Worm (Caenorhabditis elegans): ENCODE results near the gene C27F2.7.

ce11 chrIII:5030629-5031028, 46.3 kb upstream of the C27F2.7 start, which contains the start of gene klp-6:
- no peak for TF ChIP-seq C38D4.7 (GFP tag; optimal IDR thresholded peaks at IDR 0.05)
- no peak for TF ChIP-seq ceh-34 (tag; optimal IDR thresholded peaks at IDR 0.05)
- no peak for TF ChIP-seq dve-1 (tag; optimal IDR thresholded peaks at IDR 0.05)
- TF ChIP-seq ttx-3 (tag; optimal IDR thresholded peaks at IDR 0.05), result no peak
- no peak for TF ChIP-seq ama-1 (optimal IDR thresholded peaks at IDR 0.05)
- TF ChIP-seq elt-4 (tag; optimal IDR thresholded peaks at IDR 0.05), result no peak
- no peak for TF ChIP-seq F13H6.1 (tag; optimal IDR thresholded peaks at IDR 0.05)
- no peak for TF ChIP-seq nfya-1 (tag; optimal IDR thresholded peaks at IDR 0.05)
- TF ChIP-seq syd-9 (tag; optimal IDR thresholded peaks at IDR 0.05), result no peak
- no peak for TF ChIP-seq gmeb-2 (tag; optimal IDR thresholded peaks at IDR 0.05)
- TF ChIP-seq unc-86 (tag; optimal IDR thresholded peaks at IDR 0.05), result no peak
- TF ChIP-seq ceh-31 (tag; optimal IDR thresholded peaks at IDR 0.05), result no peak

Measured in whole organism, late embryonic.